Worm (Caenorhabditis elegans) whole organism, L4/young adult: Measurements from ENCODE around the gene T12B3.3.
"Not testable (repeated sequence)": the region's sequence is repeated elsewhere in the genome, so short reads cannot be mapped to it uniquely, and the experiment has no call there.

Experiments used
- W03F9.2 ChIP-seq: fragments of 150-350 bp; optimal IDR thresholded peaks from 2 replicates; lab custom pipeline; 2014; ENCODE audit warnings: missing biosample characterization, missing genetic modification characterization
- dao-5 ChIP-seq: sonication (generic microtip); optimal IDR thresholded peaks from 2 replicates; lab custom pipeline; 2016; ENCODE audit warnings: missing genotype, missing genetic modification characterization, moderate library complexity, missing compliant biosample characterization
- him-1 ChIP-seq: sonication (generic microtip); optimal IDR thresholded peaks from 2 replicates; lab custom pipeline; 2016; ENCODE audit warnings: missing genotype, missing genetic modification reagents, missing genetic modification characterization, missing compliant biosample characterization

ce11 chrIV:7374847-7375246 is at the start of gene T12B3.3:
- not testable (repeated sequence) for TF ChIP-seq dao-5 (tag; lab: Kevin White, UChicago); him-1 (tag; lab: Kevin White, UChicago); W03F9.2
